Fruit fly (Drosophila melanogaster) whole organism, embryonic: ENCODE data around the gene mdu.

Source experiments
- CG10959 ChIP-seq: fragments of 200-800 bp; sonication (Bioruptor generic); IDR thresholded peaks from 2 replicates; pipeline ENCODE4 v1.3.6; 2022; ENCODE audit warnings: missing biosample characterization, missing genetic modification characterization
- CG11398 ChIP-seq: fragments of 200-800 bp; sonication (Bioruptor generic); optimal IDR thresholded peaks from 2 replicates; lab custom pipeline; 2016; ENCODE audit warnings: missing biosample characterization, missing genetic modification characterization
- CG11696 ChIP-seq: fragments of 200-800 bp; sonication (Bioruptor generic); IDR thresholded peaks from 2 replicates; pipeline ENCODE4 v1.3.6; 2022; ENCODE audit warnings: missing biosample characterization, missing genetic modification characterization
- CG12219 ChIP-seq: fragments of 200-800 bp; sonication (Bioruptor generic); optimal IDR thresholded peaks from 3 replicates; lab custom pipeline; 2018; ENCODE audit warnings: missing biosample characterization, mild to moderate bottlenecking, missing genetic modification characterization
- CG1233 ChIP-seq: fragments of 200-800 bp; sonication (Bioruptor generic); optimal IDR thresholded peaks from 4 replicates; lab custom pipeline; 2018; ENCODE audit warnings: missing biosample characterization, mild to moderate bottlenecking, missing genetic modification characterization
- CG12659 ChIP-seq: fragments of 200-800 bp; sonication (Bioruptor generic); optimal IDR thresholded peaks from 3 replicates; lab custom pipeline; 2017; ENCODE audit warnings: mild to moderate bottlenecking, missing biosample characterization, missing genetic modification reagents, missing genetic modification characterization
- CG15479 ChIP-seq: fragments of 200-800 bp; sonication (Bioruptor generic); optimal IDR thresholded peaks from 3 replicates; lab custom pipeline; 2019; ENCODE audit warnings: missing biosample characterization, mild to moderate bottlenecking, missing genetic modification characterization, moderate library complexity
- CG16813 ChIP-seq: fragments of 200-800 bp; sonication (Bioruptor generic); IDR thresholded peaks from 3 replicates; pipeline ENCODE4 v1.3.6; 2022; ENCODE audit warnings: missing biosample characterization, missing genetic modification characterization; ENCODE audit not compliant: partially characterized antibody
- CG16815 ChIP-seq: fragments of 200-800 bp; sonication (Bioruptor generic); optimal IDR thresholded peaks from 3 replicates; lab custom pipeline; 2017; ENCODE audit warnings: missing biosample characterization, mild to moderate bottlenecking, missing genetic modification characterization
- CG18619 ChIP-seq: fragments of 200-800 bp; sonication (Bioruptor generic); optimal IDR thresholded peaks from 3 replicates; lab custom pipeline; 2017; ENCODE audit warnings: missing biosample characterization, mild to moderate bottlenecking, missing genetic modification characterization
- CG2875 ChIP-seq: fragments of 200-800 bp; sonication (Bioruptor generic); optimal IDR thresholded peaks from 2 replicates; lab custom pipeline; 2017; ENCODE audit warnings: missing biosample characterization, mild to moderate bottlenecking, missing genetic modification characterization, missing genetic modification reagents
- CG3163 ChIP-seq: fragments of 200-800 bp; sonication (Bioruptor generic); optimal IDR thresholded peaks from 3 replicates; lab custom pipeline; 2016; ENCODE audit warnings: missing biosample characterization, missing genetic modification characterization
- CG43689 ChIP-seq: fragments of 200-800 bp; sonication (Bioruptor generic); IDR thresholded peaks from 2 replicates; pipeline ENCODE4 v1.3.6; 2022; ENCODE audit warnings: missing biosample characterization, missing genetic modification characterization
- CG4707 ChIP-seq: fragments of 200-800 bp; sonication (Bioruptor generic); optimal IDR thresholded peaks from 2 replicates; lab custom pipeline; 2018; ENCODE audit warnings: missing biosample characterization, mild to moderate bottlenecking, missing genetic modification characterization, moderate library complexity
- CG4854 ChIP-seq: fragments of 200-800 bp; sonication (Bioruptor generic); optimal IDR thresholded peaks from 2 replicates; lab custom pipeline; 2016; ENCODE audit warnings: missing biosample characterization, missing genetic modification characterization, inconsistent platforms
- CG8924 ChIP-seq: fragments of 200-800 bp; optimal IDR thresholded peaks from 3 replicates; lab custom pipeline; 2019; ENCODE audit warnings: missing biosample characterization, mild to moderate bottlenecking, missing genetic modification characterization, moderate library complexity
- CoRest ChIP-seq: fragments of 200-800 bp; sonication (Bioruptor generic); optimal IDR thresholded peaks from 3 replicates; lab custom pipeline; 2018; ENCODE audit warnings: missing biosample characterization, mild to moderate bottlenecking, missing genetic modification characterization, moderate library complexity
- Dip3 ChIP-seq: fragments of 200-800 bp; sonication (Bioruptor generic); optimal IDR thresholded peaks from 3 replicates; lab custom pipeline; 2016; ENCODE audit warnings: missing biosample characterization, missing genetic modification characterization
- E2f2 ChIP-seq: fragments of 200-800 bp; sonication (Bioruptor generic); IDR thresholded peaks from 2 replicates; pipeline ENCODE4 v1.3.6; 2022; ENCODE audit warnings: missing biosample characterization, missing genetic modification characterization
- H15 ChIP-seq: fragments of 200-800 bp; sonication (Bioruptor generic); IDR thresholded peaks from 3 replicates; pipeline ENCODE4 v1.3.6; 2022; ENCODE audit warnings: missing biosample characterization, missing genetic modification characterization
- HLHmδ ChIP-seq: fragments of 200-800 bp; sonication (Bioruptor generic); optimal IDR thresholded peaks from 2 replicates; lab custom pipeline; 2018; ENCODE audit warnings: missing biosample characterization, mild to moderate bottlenecking, missing genetic modification characterization, moderate library complexity
- Med ChIP-seq: fragments of 200-800 bp; sonication (Bioruptor generic); peaks from one replicate; lab custom pipeline; 2016; ENCODE audit warnings: missing biosample characterization, missing genetic modification characterization, mild to moderate bottlenecking, inconsistent platforms, moderate library complexity
- NC2α ChIP-seq: fragments of 200-800 bp; sonication (Bioruptor generic); optimal IDR thresholded peaks from 2 replicates; lab custom pipeline; 2016; ENCODE audit warnings: missing biosample characterization, missing genetic modification characterization
- Oaz ChIP-seq: fragments of 200-800 bp; sonication (Bioruptor generic); IDR thresholded peaks from 2 replicates; pipeline ENCODE4 v1.3.6; 2022; ENCODE audit warnings: missing biosample characterization, missing genetic modification characterization
- Oli ChIP-seq: fragments of 200-800 bp; sonication (Bioruptor generic); optimal IDR thresholded peaks from 2 replicates; lab custom pipeline; 2018; ENCODE audit warnings: missing biosample characterization, mild to moderate bottlenecking, missing genetic modification characterization, moderate library complexity
- Poxn ChIP-seq: fragments of 200-800 bp; sonication (Bioruptor generic); IDR thresholded peaks from 2 replicates; pipeline ENCODE4 v1.3.6; 2022; ENCODE audit warnings: missing biosample characterization, missing genetic modification characterization
- Ravus ChIP-seq: fragments of 200-800 bp; sonication (Bioruptor generic); IDR thresholded peaks from 2 replicates; pipeline ENCODE4 v1.3.6; 2022; ENCODE audit warnings: missing biosample characterization, missing genetic modification characterization
- Xbp1 ChIP-seq: fragments of 200-800 bp; sonication (Bioruptor generic); optimal IDR thresholded peaks from 3 replicates; lab custom pipeline; 2016; ENCODE audit warnings: missing biosample characterization, mild to moderate bottlenecking, missing genetic modification characterization
- Xrp1 ChIP-seq: fragments of 200-800 bp; sonication (Bioruptor generic); IDR thresholded peaks from 2 replicates; pipeline ENCODE4 v1.3.6; 2022; ENCODE audit warnings: missing biosample characterization, missing genetic modification characterization
- ase ChIP-seq: fragments of 200-800 bp; sonication (Bioruptor generic); IDR thresholded peaks from 3 replicates; pipeline ENCODE4 v1.3.6; 2022; ENCODE audit warnings: missing biosample characterization, missing genetic modification characterization
- az2 ChIP-seq: fragments of 200-800 bp; sonication (Bioruptor generic); optimal IDR thresholded peaks from 3 replicates; lab custom pipeline; 2016; ENCODE audit warnings: missing biosample characterization, missing genetic modification characterization
- bowl ChIP-seq: fragments of 200-800 bp; sonication (Bioruptor generic); IDR thresholded peaks from 2 replicates; pipeline ENCODE4 v1.3.6; 2022; ENCODE audit warnings: missing biosample characterization, missing genetic modification characterization
- ci ChIP-seq: fragments of 200-800 bp; sonication (Bioruptor generic); IDR thresholded peaks from 3 replicates; pipeline ENCODE4 v1.3.6; 2022; ENCODE audit warnings: missing biosample characterization, missing genetic modification characterization
- cwo ChIP-seq: fragments of 200-800 bp; sonication (Bioruptor generic); optimal IDR thresholded peaks from 3 replicates; lab custom pipeline; 2017; ENCODE audit warnings: missing biosample characterization, missing genetic modification characterization, mild to moderate bottlenecking, moderate library complexity, missing genetic modification reagents
- esg ChIP-seq: fragments of 200-800 bp; sonication (Bioruptor generic); conservative IDR thresholded peaks from 2 replicates; pipeline ENCODE4 v1.3.6; 2022; ENCODE audit warnings: missing biosample characterization, missing genetic modification characterization
- ewg ChIP-seq: fragments of 200-800 bp; sonication (Bioruptor generic); optimal IDR thresholded peaks from 3 replicates; lab custom pipeline; 2017; ENCODE audit warnings: mild to moderate bottlenecking, missing biosample characterization, missing genetic modification reagents, missing genetic modification characterization
- fd96Cb ChIP-seq: fragments of 200-800 bp; sonication (Bioruptor generic); optimal IDR thresholded peaks from 2 replicates; lab custom pipeline; 2018; ENCODE audit warnings: missing biosample characterization, mild to moderate bottlenecking, missing genetic modification characterization, moderate library complexity
- pita ChIP-seq: fragments of 200-800 bp; sonication (Bioruptor generic); optimal IDR thresholded peaks from 2 replicates; lab custom pipeline; 2017; ENCODE audit warnings: missing biosample characterization, mild to moderate bottlenecking, missing genetic modification characterization
- rib ChIP-seq: fragments of 200-800 bp; sonication (Bioruptor generic); IDR thresholded peaks from 2 replicates; pipeline ENCODE4 v1.3.6; 2022; ENCODE audit warnings: missing biosample characterization, missing genetic modification characterization
- row ChIP-seq: fragments of 200-800 bp; sonication (Bioruptor generic); IDR thresholded peaks from 3 replicates; pipeline ENCODE4 v1.3.6; 2022; ENCODE audit warnings: missing biosample characterization, missing genetic modification characterization
- sens ChIP-seq: fragments of 200-800 bp; sonication (Bioruptor generic); peaks from one replicate; lab custom pipeline; 2016; ENCODE audit warnings: missing biosample characterization, missing genetic modification characterization
- sens-2 ChIP-seq: fragments of 200-800 bp; sonication (Bioruptor generic); IDR thresholded peaks from 2 replicates; pipeline ENCODE4 v1.3.6; 2022; ENCODE audit warnings: missing biosample characterization, missing genetic modification characterization
- sisA ChIP-seq: fragments of 200-800 bp; sonication (Bioruptor generic); IDR thresholded peaks from 2 replicates; pipeline ENCODE4 v1.3.6; 2022; ENCODE audit warnings: missing biosample characterization, missing genetic modification characterization
- slp2 ChIP-seq: fragments of 200-800 bp; sonication (Bioruptor generic); optimal IDR thresholded peaks from 2 replicates; lab custom pipeline; 2016; ENCODE audit warnings: missing biosample characterization, missing genetic modification characterization
- sna ChIP-seq: fragments of 200-800 bp; sonication (Bioruptor generic); IDR thresholded peaks from 2 replicates; pipeline ENCODE4 v1.3.6; 2022; ENCODE audit warnings: missing biosample characterization, missing genetic modification characterization; ENCODE audit not compliant: partially characterized antibody
- ttk ChIP-seq: fragments of 200-800 bp; sonication (Bioruptor generic); IDR thresholded peaks from 2 replicates; pipeline ENCODE4 v2.1.2; 2022; ENCODE audit warnings: missing biosample characterization, missing genetic modification characterization
- tup ChIP-seq: fragments of 200-800 bp; sonication (Bioruptor generic); optimal IDR thresholded peaks from 2 replicates; lab custom pipeline; 2016; ENCODE audit warnings: missing biosample characterization, mild to moderate bottlenecking, missing genetic modification characterization, moderate library complexity
- tx ChIP-seq: fragments of 200-800 bp; sonication (Bioruptor generic); optimal IDR thresholded peaks from 2 replicates; lab custom pipeline; 2016; ENCODE audit warnings: missing biosample characterization, missing genetic modification characterization
- vvl ChIP-seq: fragments of 200-800 bp; sonication (Bioruptor generic); IDR thresholded peaks from 2 replicates; pipeline ENCODE4 v1.3.6; 2022; ENCODE audit warnings: missing biosample characterization, missing genetic modification characterization
- wor ChIP-seq: fragments of 200-800 bp; sonication (Bioruptor generic); IDR thresholded peaks from 2 replicates; pipeline ENCODE4 v1.3.6; 2022; ENCODE audit warnings: missing biosample characterization, missing genetic modification characterization
- zf30C ChIP-seq: fragments of 200-800 bp; sonication (Bioruptor generic); optimal IDR thresholded peaks from 3 replicates; lab custom pipeline; 2018; ENCODE audit warnings: missing biosample characterization, mild to moderate bottlenecking, missing genetic modification characterization

The mdu gene

dm6 chrX:12454358-12454757 is 42.6 kb upstream of the mdu start, which contains the start of gene CG15927 (continued):
- TF ChIP-seq tup (GFP tag; lab: Kevin White, UChicago) (no peak), CG11398 (GFP tag; lab: Kevin White, UChicago) (no peak), Oli (tag; lab: Kevin White, UChicago) (peak; percentile 61), ci (GFP tag; lab: Robert Waterston, UW) (peak; percentile 96), Oaz (peak; percentile 45), ase (no peak), zf30C (no peak), wor (GFP tag; lab: Robert Waterston, UW) (peak; percentile 62), CG15479 (GFP tag; lab: Kevin White, UChicago) (no peak), CG16813 (GFP tag; lab: Robert Waterston, UW) (no peak), CG12659 (peak; percentile 4), ttk (0 out of 2 replicates have a peak, but pooled peaks have one; percentile 27), H15 (GFP tag; lab: Robert Waterston, UW) (peak; percentile 53; the same call in 1 of the 3 replicates), row (GFP tag; lab: Robert Waterston, UW) (peak; percentile 67), ewg (peak; percentile 44), CG2875 (GFP tag; lab: Kevin White, UChicago) (peak; percentile 49), Ravus (GFP tag; lab: Robert Waterston, UW) (peak; percentile 13), CG12219 (GFP tag; lab: Kevin White, UChicago) (peak; percentile 38), esg (GFP tag; lab: Robert Waterston, UW) (peak; percentile 54), Poxn (GFP tag; lab: Robert Waterston, UW) (no peak), CG4707 (GFP tag; lab: Kevin White, UChicago) (peak; percentile 40), CG8924 (peak; percentile 38), fd96Cb (peak; percentile 68), Xrp1 (GFP tag; lab: Robert Waterston, UW) (peak; percentile 71; the same call in 1 of the 2 replicates), pita (GFP tag; lab: Kevin White, UChicago) (no peak), Xbp1 (GFP tag; lab: Kevin White, UChicago) (peak; percentile 47), bowl (0 out of 2 replicates have a peak, but pooled peaks have one; percentile 16), slp2 (GFP tag; lab: Kevin White, UChicago) (peak; percentile 41), NC2α (no peak), az2 (GFP tag; lab: Kevin White, UChicago) (peak; percentile 42), Dip3 (GFP tag; lab: Kevin White, UChicago) (peak; percentile 8), CG10959 (GFP tag; lab: Robert Waterston, UW) (peak; percentile 64), CG16815 (GFP tag; lab: Kevin White, UChicago) (no peak), CG4854 (GFP tag; lab: Kevin White, UChicago) (no peak), E2f2 (GFP tag; lab: Robert Waterston, UW) (peak; percentile 43; the same call in 1 of the 2 replicates), sens (peak; percentile 94), sisA (GFP tag; lab: Robert Waterston, UW) (peak; percentile 81), tx (GFP tag; lab: Kevin White, UChicago) (no peak), rib (GFP tag; lab: Robert Waterston, UW) (no peak), CoRest (tag; lab: Kevin White, UChicago) (peak; percentile 37), CG11696 (GFP tag; lab: Robert Waterston, UW) (no peak; the same call in 1 of the 2 replicates), CG43689 (GFP tag; lab: Robert Waterston, UW) (no peak), HLHmδ (GFP tag; lab: Kevin White, UChicago) (no peak), Med (GFP tag; lab: Kevin White, UChicago) (peak; percentile 73), CG1233 (GFP tag; lab: Kevin White, UChicago) (peak; percentile 53), vvl (GFP tag; lab: Robert Waterston, UW) (peak; percentile 42; the same call in 1 of the 2 replicates), cwo (GFP tag; lab: Kevin White, UChicago) (peak; percentile 4), sens-2 (GFP tag; lab: Robert Waterston, UW) (peak; percentile 60; the same call in 1 of the 2 replicates), CG18619 (GFP tag; lab: Kevin White, UChicago) (no peak), sna (no peak), CG3163 (GFP tag; lab: Kevin White, UChicago) (no peak)
